1 fruit fly cellular context compared by ENCODE assay signal in the genomic region with DNA sequence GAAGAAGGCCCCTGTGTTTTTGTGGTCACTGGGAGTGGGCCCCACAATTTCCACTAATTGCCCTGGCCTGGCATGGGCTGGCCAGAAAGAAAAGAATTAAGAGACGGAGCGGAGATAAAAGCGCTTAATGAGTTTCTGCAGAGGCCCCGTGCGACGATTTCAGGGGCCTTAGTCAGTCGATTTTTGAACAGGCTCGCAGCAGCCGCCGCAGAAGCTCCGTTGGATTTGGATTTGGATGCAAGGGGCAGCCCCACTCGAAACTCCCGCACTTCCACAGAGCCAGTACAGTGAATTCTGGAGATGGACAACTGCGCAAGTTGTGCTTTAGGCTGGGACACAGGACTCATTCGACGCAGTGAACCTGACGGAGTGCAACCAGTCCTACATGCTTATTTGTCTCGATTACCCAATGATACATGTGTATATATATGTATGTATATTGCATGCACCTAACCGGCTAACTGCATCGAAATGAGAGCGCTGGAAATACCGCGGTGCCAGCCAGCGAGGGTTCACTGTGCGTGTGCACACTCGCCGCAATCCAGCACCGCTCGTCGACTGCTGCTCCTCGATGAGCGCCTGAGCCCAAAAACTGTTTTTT.
TF ChIP-seq lines count a peak whose summit lies in the region.

No protein-coding gene starts in this region.

TF ChIP-seq in whole organism, embryonic, 481 proteins besides CTCF, POLR2A, EP300 and RAD21 (continued from another document and continues in another):
- TF ChIP-seq esg (GFP tag; conservative IDR thresholded peaks at IDR 0.05; lab: Robert Waterston, UW) (peak; percentile 77), prd (optimal IDR thresholded peaks at IDR 0.05; lab: Kevin White, UChicago) (no peak), prd (GFP tag; IDR thresholded peaks at IDR 0.05; lab: Robert Waterston, UW) (peak; percentile 83), CG9727 (GFP tag; optimal IDR thresholded peaks at IDR 0.05; lab: Kevin White, UChicago) (peak; percentile 52), CG10147 (GFP tag; optimal IDR thresholded peaks at IDR 0.05; lab: Kevin White, UChicago) (no peak), Max (GFP tag; optimal IDR thresholded peaks at IDR 0.05; lab: Kevin White, UChicago) (peak; percentile 56), dpn (GFP tag; optimal IDR thresholded peaks at IDR 0.05; lab: Kevin White, UChicago) (peak; percentile 61 to 67), HLH3B (GFP tag; IDR thresholded peaks at IDR 0.05; lab: Robert Waterston, UW) (peak; percentile 60), da (GFP tag; optimal IDR thresholded peaks at IDR 0.05; lab: Kevin White, UChicago) (no peak), CG10274 (GFP tag; optimal IDR thresholded peaks at IDR 0.05; lab: Kevin White, UChicago) (peak; percentile 4), eve (GFP tag; optimal IDR thresholded peaks at IDR 0.05; lab: Kevin White, UChicago) (no peak), CG4617 (GFP tag; optimal IDR thresholded peaks at IDR 0.05; lab: Kevin White, UChicago; ENCODE audit: borderline replicate concordance) (peak; percentile 9), CG12391 (tag; optimal IDR thresholded peaks at IDR 0.05; lab: Kevin White, UChicago) (peak; percentile 64), dimm (GFP tag; IDR thresholded peaks at IDR 0.05; lab: Robert Waterston, UW) (no peak), Sry-δ (GFP tag; optimal IDR thresholded peaks at IDR 0.05; lab: Kevin White, UChicago) (no peak), CG14965 (GFP tag; optimal IDR thresholded peaks at IDR 0.05; lab: Kevin White, UChicago; ENCODE audit: borderline replicate concordance) (no peak), CG18262 (tag; optimal IDR thresholded peaks at IDR 0.05; lab: Kevin White, UChicago) (peak; percentile 51), CG1603 (tag; optimal IDR thresholded peaks at IDR 0.05; lab: Kevin White, UChicago) (peak; percentile 81), CG10565 (GFP tag; optimal IDR thresholded peaks at IDR 0.05; lab: Kevin White, UChicago) (no peak), Spps (tag; optimal IDR thresholded peaks at IDR 0.05; lab: Kevin White, UChicago) (no peak), disco-r (GFP tag; optimal IDR thresholded peaks at IDR 0.05; lab: Kevin White, UChicago) (no peak), CG15479 (GFP tag; optimal IDR thresholded peaks at IDR 0.05; lab: Kevin White, UChicago) (no peak), emc (GFP tag; optimal IDR thresholded peaks at IDR 0.05; lab: Kevin White, UChicago) (no peak), ara (GFP tag; IDR thresholded peaks at IDR 0.05; lab: Robert Waterston, UW) (peak; percentile 55; the same call in 1 of the 2 replicates), CG4424 (GFP tag; optimal IDR thresholded peaks at IDR 0.05; lab: Kevin White, UChicago) (peak; percentile 37), danr (GFP tag; IDR thresholded peaks at IDR 0.05; lab: Robert Waterston, UW) (peak; percentile 67), CG10959 (GFP tag; IDR thresholded peaks at IDR 0.05; lab: Robert Waterston, UW) (no peak), CG13123 (GFP tag; optimal IDR thresholded peaks at IDR 0.05; lab: Kevin White, UChicago) (peak; percentile 19), NFAT (GFP tag; IDR thresholded peaks at IDR 0.05; lab: Robert Waterston, UW) (peak; percentile 53), Gsc (GFP tag; IDR thresholded peaks at IDR 0.05; lab: Robert Waterston, UW) (peak; percentile 60; the same call in 1 of the 2 replicates), vnd (GFP tag; IDR thresholded peaks at IDR 0.05; lab: Robert Waterston, UW; ENCODE audit: partially characterized antibody) (no peak), sug (tag; optimal IDR thresholded peaks at IDR 0.05; lab: Kevin White, UChicago) (no peak), CG31441 (GFP tag; IDR thresholded peaks at IDR 0.05; lab: Robert Waterston, UW) (peak; percentile 35; the same call in 1 of the 2 replicates), pzg (GFP tag; optimal IDR thresholded peaks at IDR 0.05; lab: Kevin White, UChicago) (no peak), CG6272 (GFP tag; IDR thresholded peaks at IDR 0.05; lab: Robert Waterston, UW) (peak; percentile 64), al (GFP tag; IDR thresholded peaks at IDR 0.05; lab: Robert Waterston, UW) (peak; percentile 52), nerfin-1 (tag; optimal IDR thresholded peaks at IDR 0.05; lab: Kevin White, UChicago) (peak; percentile 24), CG2889 (GFP tag; IDR thresholded peaks at IDR 0.05; lab: Robert Waterston, UW) (peak; percentile 23; the same call in 1 of the 3 replicates), MBD-R2 (GFP tag; IDR thresholded peaks at IDR 0.05; lab: Robert Waterston, UW) (peak; percentile 34; the same call in 1 of the 2 replicates), Doc3 (GFP tag; IDR thresholded peaks at IDR 0.05; lab: Robert Waterston, UW; ENCODE audit: partially characterized antibody) (no peak), CG34224 (GFP tag; IDR thresholded peaks at IDR 0.05; lab: Robert Waterston, UW; ENCODE audit: partially characterized antibody) (no peak), CG10267 (tag; optimal IDR thresholded peaks at IDR 0.05; lab: Kevin White, UChicago) (peak; percentile 7), CG7556 (GFP tag; optimal IDR thresholded peaks at IDR 0.05; lab: Kevin White, UChicago) (peak; percentile 64), CG11247 (GFP tag; IDR thresholded peaks at IDR 0.05; lab: Robert Waterston, UW) (peak; percentile 57; the same call in 1 of the 2 replicates), gsb (GFP tag; IDR thresholded peaks at IDR 0.05; lab: Robert Waterston, UW) (0 out of 2 replicates have a peak, but pooled peaks have one; percentile 35), sob (GFP tag; IDR thresholded peaks at IDR 0.05; lab: Robert Waterston, UW) (peak; percentile 65), vvl (GFP tag; IDR thresholded peaks at IDR 0.05; lab: Robert Waterston, UW) (peak; percentile 71), crp (GFP tag; optimal IDR thresholded peaks at IDR 0.05; lab: Kevin White, UChicago) (no peak), Asciz (GFP tag; optimal IDR thresholded peaks at IDR 0.05; lab: Kevin White, UChicago) (peak; percentile 10), Mrtf (GFP tag; IDR thresholded peaks at IDR 0.05; lab: Robert Waterston, UW) (peak; percentile 64; the same call in 2 of the 3 replicates), gcm2 (GFP tag; optimal IDR thresholded peaks at IDR 0.05; lab: Kevin White, UChicago) (no peak), Poxn (GFP tag; IDR thresholded peaks at IDR 0.05; lab: Robert Waterston, UW) (0 out of 2 replicates have a peak, but pooled peaks have one; percentile 29), zen2 (GFP tag; IDR thresholded peaks at IDR 0.05; lab: Robert Waterston, UW; ENCODE audit: partially characterized antibody) (no peak), CG16779 (GFP tag; IDR thresholded peaks at IDR 0.05; lab: Robert Waterston, UW) (no peak), CG18764 (GFP tag; optimal IDR thresholded peaks at IDR 0.05; lab: Kevin White, UChicago) (peak; percentile 8), ERR (GFP tag; optimal IDR thresholded peaks at IDR 0.05; lab: Kevin White, UChicago) (no peak), Aef1 (GFP tag; IDR thresholded peaks at IDR 0.05; lab: Robert Waterston, UW) (peak; percentile 56; the same call in 2 of the 3 replicates), HLHmδ (GFP tag; optimal IDR thresholded peaks at IDR 0.05; lab: Kevin White, UChicago) (no peak), cad (GFP tag; optimal IDR thresholded peaks at IDR 0.05; lab: Kevin White, UChicago) (no peak), Dfd (GFP tag; optimal IDR thresholded peaks at IDR 0.05; lab: Kevin White, UChicago) (no peak), chn (GFP tag; optimal IDR thresholded peaks at IDR 0.05; lab: Kevin White, UChicago) (peak; percentile 11), bbx (GFP tag; IDR thresholded peaks at IDR 0.05; lab: Robert Waterston, UW; ENCODE audit: partially characterized antibody) (no peak), CG33557 (GFP tag; optimal IDR thresholded peaks at IDR 0.05; lab: Kevin White, UChicago) (no peak), unpg (GFP tag; optimal IDR thresholded peaks at IDR 0.05; lab: Kevin White, UChicago) (peak; percentile 59), CG15696 (tag; optimal IDR thresholded peaks at IDR 0.05; lab: Kevin White, UChicago) (peak; percentile 38), Sox102F (GFP tag; optimal IDR thresholded peaks at IDR 0.05; lab: Kevin White, UChicago) (peak; percentile 66), org-1 (GFP tag; optimal IDR thresholded peaks at IDR 0.05; lab: Kevin White, UChicago) (peak; percentile 61), CG12071 (GFP tag; optimal IDR thresholded peaks at IDR 0.05; lab: Kevin White, UChicago) (peak; percentile 36), ro (GFP tag; IDR thresholded peaks at IDR 0.05; lab: Robert Waterston, UW) (peak; percentile 24; the same call in 1 of the 2 replicates), CG10543 (GFP tag; optimal IDR thresholded peaks at IDR 0.05; lab: Kevin White, UChicago) (no peak), ftz-f1 (GFP tag; optimal IDR thresholded peaks at IDR 0.05; lab: Kevin White, UChicago) (no peak), ken (GFP tag; IDR thresholded peaks at IDR 0.05; lab: Robert Waterston, UW) (peak; percentile 65), sc (optimal IDR thresholded peaks at IDR 0.05; lab: Kevin White, UChicago) (no peak), sc (GFP tag; optimal IDR thresholded peaks at IDR 0.05; lab: Kevin White, UChicago) (no peak), shn (GFP tag; optimal IDR thresholded peaks at IDR 0.05; lab: Kevin White, UChicago) (peak; percentile 55), CG31388 (GFP tag; optimal IDR thresholded peaks at IDR 0.05; lab: Kevin White, UChicago) (no peak), CG10321 (GFP tag; IDR thresholded peaks at IDR 0.05; lab: Robert Waterston, UW) (no peak), Usf (GFP tag; optimal IDR thresholded peaks at IDR 0.05; lab: Kevin White, UChicago) (peak; percentile 46), MESR4 (GFP tag; optimal IDR thresholded peaks at IDR 0.05; lab: Kevin White, UChicago) (no peak), CG17802 (tag; optimal IDR thresholded peaks at IDR 0.05; lab: Kevin White, UChicago) (no peak), Side (GFP tag; optimal IDR thresholded peaks at IDR 0.05; lab: Kevin White, UChicago) (peak; percentile 54), Dll (GFP tag; IDR thresholded peaks at IDR 0.05; lab: Robert Waterston, UW; ENCODE audit: partially characterized antibody) (no peak), CG4707 (GFP tag; optimal IDR thresholded peaks at IDR 0.05; lab: Kevin White, UChicago) (peak; percentile 20), CG1233 (GFP tag; optimal IDR thresholded peaks at IDR 0.05; lab: Kevin White, UChicago) (peak; percentile 55), salm (tag; optimal IDR thresholded peaks at IDR 0.05; lab: Kevin White, UChicago) (no peak), CG32772 (GFP tag; IDR thresholded peaks at IDR 0.05; lab: Robert Waterston, UW) (peak; percentile 66), CG10366 (GFP tag; IDR thresholded peaks at IDR 0.05; lab: Robert Waterston, UW) (peak; percentile 55), MTF-1 (GFP tag; optimal IDR thresholded peaks at IDR 0.05; lab: Kevin White, UChicago; ENCODE audit: borderline replicate concordance) (no peak), CHES-1-like (GFP tag; optimal IDR thresholded peaks at IDR 0.05; lab: Kevin White, UChicago) (no peak), br (optimal IDR thresholded peaks at IDR 0.05; lab: Kevin White, UChicago) (no peak), Bteb2 (GFP tag; optimal IDR thresholded peaks at IDR 0.05; lab: Kevin White, UChicago) (no peak), B-H2 (GFP tag; optimal IDR thresholded peaks at IDR 0.05; lab: Kevin White, UChicago) (no peak), Xbp1 (GFP tag; optimal IDR thresholded peaks at IDR 0.05; lab: Kevin White, UChicago) (peak; percentile 63), zf30C (GFP tag; optimal IDR thresholded peaks at IDR 0.05; lab: Kevin White, UChicago) (no peak), zen (tag; optimal IDR thresholded peaks at IDR 0.05; lab: Kevin White, UChicago) (no peak), sim (GFP tag; IDR thresholded peaks at IDR 0.05; lab: Robert Waterston, UW) (no peak), dysf (GFP tag; IDR thresholded peaks at IDR 0.05; lab: Robert Waterston, UW) (peak; percentile 87), caup (GFP tag; optimal IDR thresholded peaks at IDR 0.05; lab: Kevin White, UChicago; ENCODE audit: severe bottlenecking) (peak; percentile 66), CG9609 (GFP tag; optimal IDR thresholded peaks at IDR 0.05; lab: Kevin White, UChicago) (peak; percentile 28), CG6854 (GFP tag; optimal IDR thresholded peaks at IDR 0.05; lab: Kevin White, UChicago) (peak; percentile 32), CG16815 (GFP tag; optimal IDR thresholded peaks at IDR 0.05; lab: Kevin White, UChicago) (peak; percentile 74), yki (optimal IDR thresholded peaks at IDR 0.05; lab: Kevin White, UChicago) (no peak), CG6654 (GFP tag; optimal IDR thresholded peaks at IDR 0.05; lab: Kevin White, UChicago) (no peak), CG30431 (GFP tag; optimal IDR thresholded peaks at IDR 0.05; lab: Kevin White, UChicago) (peak; percentile 57), CG12236 (GFP tag; optimal IDR thresholded peaks at IDR 0.05; lab: Kevin White, UChicago) (no peak), CG12155 (GFP tag; optimal IDR thresholded peaks at IDR 0.05; lab: Kevin White, UChicago) (peak; percentile 63), chm (GFP tag; IDR thresholded peaks at IDR 0.05; lab: Robert Waterston, UW) (no peak), ttk (GFP tag; IDR thresholded peaks at IDR 0.05; lab: Robert Waterston, UW) (peak; percentile 26; the same call in 1 of the 2 replicates), CG7839 (tag; optimal IDR thresholded peaks at IDR 0.05; lab: Kevin White, UChicago) (peak; percentile 71), lbe (GFP tag; optimal IDR thresholded peaks at IDR 0.05; lab: Kevin White, UChicago) (peak; percentile 53), PHDP (tag; optimal IDR thresholded peaks at IDR 0.05; lab: Kevin White, UChicago) (peak; percentile 59), sens (GFP tag; lab: Kevin White, UChicago) (peak; percentile 85), nmo (GFP tag; optimal IDR thresholded peaks at IDR 0.05; lab: Kevin White, UChicago) (peak; percentile 73), hkb (optimal IDR thresholded peaks at IDR 0.05; lab: Kevin White, UChicago) (no peak), hkb (GFP tag; IDR thresholded peaks at IDR 0.05; lab: Robert Waterston, UW) (peak; percentile 72; the same call in 1 of the 2 replicates), ind (GFP tag; optimal IDR thresholded peaks at IDR 0.05; lab: Kevin White, UChicago) (peak; percentile 76), Pdp1 (GFP tag; optimal IDR thresholded peaks at IDR 0.05; lab: Kevin White, UChicago) (peak; percentile 37 to 66), CG8290 (GFP tag; optimal IDR thresholded peaks at IDR 0.05; lab: Kevin White, UChicago) (peak; percentile 11), CG8290 (tag; optimal IDR thresholded peaks at IDR 0.05; lab: Kevin White, UChicago) (peak in 1 of 2 experiments; percentile 89), CG10209 (GFP tag; optimal IDR thresholded peaks at IDR 0.05; lab: Kevin White, UChicago) (peak; percentile 64), nerfin-2 (GFP tag; IDR thresholded peaks at IDR 0.05; lab: Robert Waterston, UW; ENCODE audit: partially characterized antibody) (no peak), BtbVII (GFP tag; optimal IDR thresholded peaks at IDR 0.05; lab: Kevin White, UChicago) (no peak), CG7987 (GFP tag; optimal IDR thresholded peaks at IDR 0.05; lab: Kevin White, UChicago) (no peak)
